Fruit fly (Drosophila melanogaster): ENCODE measurements around the gene LeuRS.
A peak's percentile ranks its signal among the peaks of the same experiment; 100 is the strongest.

Gene LeuRS

dm6 chr2L:3480443-3480839, 34.0 kb downstream of the LeuRS start (continued):
- peak in 1 of 2 experiments; percentile 22 for TF ChIP-seq eve (GFP tag; optimal IDR thresholded peaks at IDR 0.05)
- no peak for TF ChIP-seq CG14965 (GFP tag; optimal IDR thresholded peaks at IDR 0.05; ENCODE audit: borderline replicate concordance)
- peak; percentile 2 for TF ChIP-seq CG1603 (tag; optimal IDR thresholded peaks at IDR 0.05)
- TF ChIP-seq twi (tag; optimal IDR thresholded peaks at IDR 0.05) = no peak
- no peak for TF ChIP-seq h (optimal IDR thresholded peaks at IDR 0.05)
- TF ChIP-seq Sox102F (GFP tag; optimal IDR thresholded peaks at IDR 0.05) = no peak
- no peak for TF ChIP-seq CG10274 (GFP tag; optimal IDR thresholded peaks at IDR 0.05)
- TF ChIP-seq zf30C (GFP tag; optimal IDR thresholded peaks at IDR 0.05) = no peak
- TF ChIP-seq Aef1 (GFP tag; IDR thresholded peaks at IDR 0.05) = no peak

dm6 chr2L:3479697-3480442, 34.6 kb downstream of the LeuRS start:
- TF ChIP-seq gsb (GFP tag; IDR thresholded peaks at IDR 0.05) (no peak), dati (GFP tag; IDR thresholded peaks at IDR 0.05) (no peak), sr (GFP tag; IDR thresholded peaks at IDR 0.05) (no peak), wdn (GFP tag; IDR thresholded peaks at IDR 0.05) (no peak), zfh2 (GFP tag; optimal IDR thresholded peaks at IDR 0.05) (no peak), H15 (GFP tag; IDR thresholded peaks at IDR 0.05) (no peak), cwo (GFP tag; optimal IDR thresholded peaks at IDR 0.05) (peak; percentile 96), Drgx (GFP tag; IDR thresholded peaks at IDR 0.05) (no peak), Usf (GFP tag; optimal IDR thresholded peaks at IDR 0.05) (no peak), sens (GFP tag) (peak; percentile 67), Nf-YA (GFP tag; IDR thresholded peaks at IDR 0.05) (no peak), tap (tag; optimal IDR thresholded peaks at IDR 0.05) (no peak), CG2889 (GFP tag; IDR thresholded peaks at IDR 0.05) (no peak), emc (GFP tag; optimal IDR thresholded peaks at IDR 0.05) (no peak), ken (GFP tag; IDR thresholded peaks at IDR 0.05) (no peak), Nf-YC (tag; optimal IDR thresholded peaks at IDR 0.05) (no peak), ab (GFP tag; optimal IDR thresholded peaks at IDR 0.05) (no peak), Camta (GFP tag; optimal IDR thresholded peaks at IDR 0.05) (no peak), Dll (GFP tag; IDR thresholded peaks at IDR 0.05; ENCODE audit: partially characterized antibody) (no peak), Fer1 (GFP tag; optimal IDR thresholded peaks at IDR 0.05) (no peak), schlank (tag; optimal IDR thresholded peaks at IDR 0.05) (no peak), CG2129 (GFP tag; IDR thresholded peaks at IDR 0.05; ENCODE audit: partially characterized antibody) (no peak), pan (optimal IDR thresholded peaks at IDR 0.05) (no peak), pan (GFP tag; optimal IDR thresholded peaks at IDR 0.05 in 1 of 2, IDR thresholded peaks at IDR 0.05 in 1 of 2) (no peak), az2 (GFP tag; optimal IDR thresholded peaks at IDR 0.05) (no peak), CG17186 (GFP tag; optimal IDR thresholded peaks at IDR 0.05) (no peak), CG17802 (tag; optimal IDR thresholded peaks at IDR 0.05) (no peak), wor (GFP tag; IDR thresholded peaks at IDR 0.05) (no peak), zen (tag; optimal IDR thresholded peaks at IDR 0.05) (no peak), CG10431 (GFP tag; optimal IDR thresholded peaks at IDR 0.05) (no peak), CG12155 (GFP tag; optimal IDR thresholded peaks at IDR 0.05) (no peak), bsh (GFP tag; optimal IDR thresholded peaks at IDR 0.05) (no peak), dmrt11E (tag; optimal IDR thresholded peaks at IDR 0.05) (no peak), Pdp1 (GFP tag; optimal IDR thresholded peaks at IDR 0.05) (peak in 1 of 2 experiments; percentile 26), Sry-δ (GFP tag; optimal IDR thresholded peaks at IDR 0.05) (no peak), lab (GFP tag; optimal IDR thresholded peaks at IDR 0.05) (peak; percentile 19), CG6765 (GFP tag; optimal IDR thresholded peaks at IDR 0.05) (no peak), chn (GFP tag; optimal IDR thresholded peaks at IDR 0.05) (no peak), CG4404 (GFP tag; IDR thresholded peaks at IDR 0.05) (no peak), CG6175 (GFP tag; IDR thresholded peaks at IDR 0.05) (no peak), CG3407 (GFP tag; optimal IDR thresholded peaks at IDR 0.05) (no peak)
